Fruit fly (Drosophila melanogaster) whole organism, pupa: ENCODE measurements around the gene Kaz1-ORFB.

ENCODE experiments used
- CG10348 ChIP-seq: fragments of 200-800 bp; sonication (Bioruptor generic); IDR thresholded peaks from 2 replicates; pipeline ENCODE4 v1.3.6; 2022; ENCODE audit warnings: missing biosample characterization, missing genetic modification characterization
- CG12605 ChIP-seq: fragments of 200-800 bp; sonication (Bioruptor generic); IDR thresholded peaks from 2 replicates; pipeline ENCODE4 v1.3.6; 2022; ENCODE audit warnings: missing biosample characterization, missing genetic modification characterization
- CG13204 ChIP-seq: fragments of 200-800 bp; sonication (Bioruptor generic); optimal IDR thresholded peaks from 2 replicates; lab custom pipeline; 2018; ENCODE audit warnings: missing biosample characterization, mild to moderate bottlenecking, missing genetic modification characterization, moderate library complexity
- CG14655 ChIP-seq: fragments of 200-800 bp; sonication (Bioruptor generic); optimal IDR thresholded peaks from 3 replicates; lab custom pipeline; 2017; ENCODE audit warnings: mild to moderate bottlenecking, missing biosample characterization, missing genetic modification reagents, missing genetic modification characterization
- CG15710 ChIP-seq: fragments of 200-800 bp; sonication (Bioruptor generic); optimal IDR thresholded peaks from 2 replicates; lab custom pipeline; 2018; ENCODE audit warnings: missing biosample characterization, mild to moderate bottlenecking, missing genetic modification characterization, moderate library complexity
- CG17806 ChIP-seq: fragments of 200-800 bp; sonication (Bioruptor generic); optimal IDR thresholded peaks from 2 replicates; lab custom pipeline; 2018; ENCODE audit warnings: missing biosample characterization, mild to moderate bottlenecking, missing genetic modification characterization, moderate library complexity
- CG32121 ChIP-seq: fragments of 200-800 bp; sonication (Bioruptor generic); IDR thresholded peaks from 2 replicates; pipeline ENCODE4 v1.3.6; 2022; ENCODE audit warnings: missing biosample characterization, missing genetic modification characterization
- CG34367 ChIP-seq: fragments of 200-800 bp; sonication (Bioruptor generic); optimal IDR thresholded peaks from 2 replicates; lab custom pipeline; 2018; ENCODE audit warnings: missing biosample characterization, mild to moderate bottlenecking, missing genetic modification characterization
- CG4496 ChIP-seq: fragments of 200-800 bp; sonication (Bioruptor generic); IDR thresholded peaks from 3 replicates; pipeline ENCODE4 v1.3.6; 2022; ENCODE audit warnings: missing biosample characterization, missing genetic modification characterization
- CG8159 ChIP-seq: fragments of 200-800 bp; sonication (Bioruptor generic); optimal IDR thresholded peaks from 3 replicates; lab custom pipeline; 2018; ENCODE audit warnings: missing biosample characterization, mild to moderate bottlenecking, missing genetic modification characterization, moderate library complexity
- CG8301 ChIP-seq: fragments of 200-800 bp; sonication (Bioruptor generic); optimal IDR thresholded peaks from 2 replicates; lab custom pipeline; 2018; ENCODE audit warnings: missing biosample characterization, mild to moderate bottlenecking, missing genetic modification characterization
- CG9948 ChIP-seq: fragments of 200-800 bp; sonication (Bioruptor generic); optimal IDR thresholded peaks from 2 replicates; lab custom pipeline; 2018; ENCODE audit warnings: missing biosample characterization, mild to moderate bottlenecking, missing genetic modification characterization, moderate library complexity
- D1 ChIP-seq: fragments of 200-800 bp; sonication (Bioruptor generic); optimal IDR thresholded peaks from 2 replicates; lab custom pipeline; 2018; ENCODE audit warnings: missing biosample characterization, mild to moderate bottlenecking, missing genetic modification characterization, moderate library complexity
- EcR ChIP-seq: fragments of 200-800 bp; sonication (Bioruptor generic); optimal IDR thresholded peaks from 3 replicates; lab custom pipeline; 2019; ENCODE audit warnings: missing biosample characterization, missing genetic modification characterization, mild to moderate bottlenecking, moderate library complexity, missing genetic modification reagents
- Ets98B ChIP-seq: fragments of 200-800 bp; sonication (Bioruptor generic); IDR thresholded peaks from 2 replicates; pipeline ENCODE4 v1.3.6; 2022; ENCODE audit warnings: missing biosample characterization, missing genetic modification characterization
- Pif1A ChIP-seq: fragments of 200-800 bp; sonication (Bioruptor generic); optimal IDR thresholded peaks from 3 replicates; lab custom pipeline; 2016; ENCODE audit warnings: missing biosample characterization, missing genetic modification characterization
- Pif1B ChIP-seq: fragments of 200-800 bp; sonication (Bioruptor generic); optimal IDR thresholded peaks from 3 replicates; lab custom pipeline; 2016; ENCODE audit warnings: missing biosample characterization, missing genetic modification characterization
- Snoo ChIP-seq: fragments of 200-800 bp; sonication (Bioruptor generic); optimal IDR thresholded peaks from 3 replicates; lab custom pipeline; 2017; ENCODE audit warnings: missing biosample characterization, mild to moderate bottlenecking, missing genetic modification characterization, inconsistent platforms
- fd96Ca ChIP-seq: fragments of 200-800 bp; sonication (Bioruptor generic); IDR thresholded peaks from 3 replicates; pipeline ENCODE4 v1.3.6; 2022; ENCODE audit warnings: missing biosample characterization, missing genetic modification characterization
- gl ChIP-seq: fragments of 200-800 bp; sonication (Bioruptor generic); optimal IDR thresholded peaks from 2 replicates; lab custom pipeline; 2018; ENCODE audit warnings: missing biosample characterization, mild to moderate bottlenecking, missing genetic modification characterization
- rn ChIP-seq: fragments of 200-800 bp; sonication (Bioruptor generic); IDR thresholded peaks from 2 replicates; pipeline ENCODE4 v1.3.6; 2022; ENCODE audit warnings: missing biosample characterization, missing genetic modification characterization

Kaz1-ORFB gene

DNA sequence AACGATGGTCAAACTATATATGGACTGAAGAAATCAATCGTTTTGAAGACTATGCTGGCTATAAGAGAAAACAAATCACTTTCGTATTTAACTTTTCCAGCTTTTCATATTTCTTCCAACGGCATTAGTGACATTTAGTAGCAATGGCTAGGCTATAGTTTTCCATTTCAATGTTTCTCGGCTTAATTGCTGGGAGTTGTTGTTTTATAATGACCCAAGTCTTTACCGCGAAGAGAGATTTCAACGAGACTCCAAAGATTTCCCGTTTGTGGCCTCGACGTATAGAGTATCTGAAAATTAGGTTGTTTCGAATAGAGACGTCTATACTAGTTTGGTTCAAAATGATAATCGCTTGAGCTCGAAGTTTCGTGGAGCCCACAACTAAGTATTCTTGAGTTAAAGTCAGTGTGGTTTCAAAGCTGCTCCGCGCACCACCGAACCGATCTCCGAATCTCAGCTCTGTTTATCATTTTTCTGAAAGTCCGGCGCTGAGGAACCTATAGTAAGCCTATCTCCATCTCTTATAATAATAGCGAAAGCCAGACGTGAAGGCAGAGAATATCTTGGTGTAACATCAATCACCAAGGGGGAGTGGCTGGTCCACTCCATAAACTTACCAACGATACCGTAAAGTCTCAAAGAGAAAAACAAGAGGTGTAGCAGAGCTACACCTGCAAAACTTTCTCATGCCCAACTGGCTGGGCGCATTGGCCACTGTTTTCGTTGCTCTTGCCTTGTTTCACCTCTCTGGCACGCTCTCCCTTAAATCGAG, 36.7 kb upstream of the Kaz1-ORFB start, which contains the start of gene CG13875:
Gene CG13875 (plus strand): TSS at position 434 of the 772 bp plus-strand sequence.
- peak; percentile 23 for TF ChIP-seq CG8159 (tag; lab: Kevin White, UChicago)
- peak; percentile 39 for TF ChIP-seq EcR (GFP tag; lab: Kevin White, UChicago)
- TF ChIP-seq CG10348 (GFP tag; lab: Robert Waterston, UW), result no peak
- TF ChIP-seq fd96Ca, result no peak
- TF ChIP-seq, all 21 proteins: peak for 2

dm6 chr3L:180262-180543, 36.2 kb upstream of the Kaz1-ORFB start:
- TF ChIP-seq fd96Ca (no peak), CG9948 (tag; lab: Kevin White, UChicago) (no peak), CG10348 (GFP tag; lab: Robert Waterston, UW) (no peak), CG8301 (tag; lab: Kevin White, UChicago) (no peak), CG4496 (no peak), CG12605 (no peak), CG34367 (tag; lab: Kevin White, UChicago) (no peak), gl (no peak), CG15710 (tag; lab: Kevin White, UChicago) (no peak), CG32121 (GFP tag; lab: Robert Waterston, UW) (no peak), CG17806 (tag; lab: Kevin White, UChicago) (no peak), Pif1B (GFP tag; lab: Kevin White, UChicago) (no peak)

dm6 chr3L:184251-184650, 32.2 kb upstream of the Kaz1-ORFB start, which contains the start of the genes CG34140, Mkp and Mtch:
Gene CG34140, minus strand, starts transcription at chr3L:184424.
Gene Mkp, minus strand, starts transcription at chr3L:184540.
Gene Mtch, plus strand, starts transcription at chr3L:184626.
- TF ChIP-seq CG10348 (GFP tag; lab: Robert Waterston, UW), result no peak
- no peak for TF ChIP-seq D1 (tag; lab: Kevin White, UChicago)
- TF ChIP-seq CG15710 (tag; lab: Kevin White, UChicago), result peak; percentile 73
- TF ChIP-seq CG13204 (GFP tag; lab: Kevin White, UChicago), result no peak
- no peak for TF ChIP-seq CG8159 (tag; lab: Kevin White, UChicago)
- no peak for TF ChIP-seq EcR (GFP tag; lab: Kevin White, UChicago)
- no peak for TF ChIP-seq Snoo
- TF ChIP-seq gl, result peak; percentile 10
- peak; percentile 13 for TF ChIP-seq CG34367 (tag; lab: Kevin White, UChicago)
- TF ChIP-seq fd96Ca, result peak; percentile 81
- TF ChIP-seq CG9948 (tag; lab: Kevin White, UChicago), result no peak
- TF ChIP-seq CG14655 (GFP tag; lab: Kevin White, UChicago), result no peak
- no peak for TF ChIP-seq rn
- peak; percentile 72 for TF ChIP-seq Ets98B (GFP tag; lab: Robert Waterston, UW)
- no peak for TF ChIP-seq CG8301 (tag; lab: Kevin White, UChicago)
- TF ChIP-seq Pif1A (GFP tag; lab: Kevin White, UChicago), result no peak
- peak; percentile 79 for TF ChIP-seq CG4496
- no peak for TF ChIP-seq CG12605
- TF ChIP-seq Pif1B (GFP tag; lab: Kevin White, UChicago), result no peak
- TF ChIP-seq CG32121 (GFP tag; lab: Robert Waterston, UW), result peak; percentile 63
- TF ChIP-seq CG17806 (tag; lab: Kevin White, UChicago), result peak; percentile 66
- TF ChIP-seq, all 21 proteins: peak for 8

- peak; percentile 69 for TF ChIP-seq rn
- peak; percentile 55; the same call in 2 of the 3 replicates for TF ChIP-seq fd96Ca
- peak; percentile 52 for TF ChIP-seq Ets98B (GFP tag; lab: Robert Waterston, UW)
- no peak for TF ChIP-seq CG8159 (tag; lab: Kevin White, UChicago)
- peak; percentile 61 for TF ChIP-seq CG4496
- TF ChIP-seq CG9948 (tag; lab: Kevin White, UChicago), result no peak
- TF ChIP-seq CG32121 (GFP tag; lab: Robert Waterston, UW), result peak; percentile 34; the same call in 1 of the 2 replicates
- peak; percentile 43 for TF ChIP-seq CG15710 (tag; lab: Kevin White, UChicago)
Observed at dm6 chr3L:199050-199745, 17.2 kb upstream of the Kaz1-ORFB start.

DNA sequence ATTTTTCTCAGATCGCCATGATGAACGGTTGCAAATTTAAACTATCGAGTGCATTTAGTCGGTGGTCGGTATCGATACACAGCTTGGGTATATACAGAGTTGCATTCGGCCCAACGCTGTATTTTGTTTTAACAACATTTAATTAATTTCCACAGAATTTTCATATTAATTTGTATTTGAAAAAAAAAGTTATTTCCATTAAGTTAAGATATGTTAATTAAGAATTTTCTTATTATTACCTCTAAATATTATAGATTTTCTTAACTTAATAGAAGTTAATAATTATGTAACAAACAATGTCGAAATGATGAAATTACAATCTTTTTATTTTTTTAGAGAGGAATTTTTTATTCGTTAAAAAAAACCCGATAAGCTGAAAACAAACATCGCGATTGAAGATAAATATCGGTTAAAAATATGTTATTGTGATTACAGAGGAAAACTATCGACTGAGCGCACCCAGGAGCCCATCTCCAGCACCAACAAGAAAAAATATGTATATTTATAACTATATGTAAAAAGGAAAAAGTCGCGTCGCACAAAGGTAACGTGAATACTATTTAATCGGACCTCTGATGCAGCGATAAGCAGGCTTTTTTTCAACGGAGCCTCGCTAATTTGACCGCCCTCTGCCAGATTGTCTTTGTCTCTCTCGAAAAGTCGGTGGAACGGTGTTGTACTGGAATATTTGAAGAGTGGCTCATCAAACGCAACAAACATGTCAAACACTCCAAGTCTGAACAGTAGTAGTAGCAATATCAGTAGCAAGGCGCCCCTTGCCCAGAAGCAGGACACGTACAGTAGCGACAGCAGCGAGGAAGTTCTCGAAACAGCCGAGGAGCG, 16.4 kb upstream of the Kaz1-ORFB start, which contains the start of the genes rno and mri:
Gene rno (minus strand): TSS at position 9 of the 843 bp plus-strand sequence.
Gene mri (plus strand): TSS at position 421 of the 843 bp plus-strand sequence.
- TF ChIP-seq Snoo, result peak; percentile 22
- TF ChIP-seq CG15710 (tag; lab: Kevin White, UChicago), result peak; percentile 61
- no peak for TF ChIP-seq CG14655 (GFP tag; lab: Kevin White, UChicago)
- peak; percentile 53 for TF ChIP-seq CG9948 (tag; lab: Kevin White, UChicago)
- TF ChIP-seq rn, result peak; percentile 58
- peak; percentile 64; the same call in 1 of the 3 replicates for TF ChIP-seq CG4496
- no peak for TF ChIP-seq CG13204 (GFP tag; lab: Kevin White, UChicago)
- peak; percentile 44 for TF ChIP-seq CG17806 (tag; lab: Kevin White, UChicago)
- peak; percentile 41 for TF ChIP-seq CG34367 (tag; lab: Kevin White, UChicago)
- peak; percentile 36; the same call in 1 of the 2 replicates for TF ChIP-seq Ets98B (GFP tag; lab: Robert Waterston, UW)
- TF ChIP-seq EcR (GFP tag; lab: Kevin White, UChicago), result no peak
- TF ChIP-seq CG8159 (tag; lab: Kevin White, UChicago), result peak; percentile 66
